Fruit fly (Drosophila melanogaster): ENCODE results near the gene Mur11Da.

DNA sequence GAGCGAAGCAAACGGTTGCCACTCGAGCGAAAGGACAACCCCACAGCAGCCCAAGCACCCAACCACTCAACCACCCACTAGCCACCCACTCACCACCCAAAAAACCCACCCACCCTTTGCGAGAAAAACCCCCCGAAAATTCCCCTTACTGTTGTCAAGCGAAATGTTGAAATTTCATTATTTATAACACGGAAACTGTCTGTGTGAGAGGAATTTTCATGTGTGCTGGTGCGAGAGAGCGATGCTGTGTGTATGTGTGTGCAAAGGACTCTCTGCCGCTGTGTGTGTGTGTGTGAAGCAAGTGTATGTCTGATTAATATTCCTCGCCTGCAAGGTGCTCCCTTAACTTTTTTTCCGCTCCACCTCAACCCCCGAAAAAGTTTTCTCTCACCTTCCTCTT, 37.9 kb upstream of the Mur11Da start:
- TF ChIP-seq psq (optimal IDR thresholded peaks at IDR 0.05), result no peak
- no peak for TF ChIP-seq pan (optimal IDR thresholded peaks at IDR 0.05)
- TF ChIP-seq EcR (GFP tag; optimal IDR thresholded peaks at IDR 0.05), result no peak
- TF ChIP-seq CG8478 (optimal IDR thresholded peaks at IDR 0.05), result no peak
- TF ChIP-seq usp (GFP tag; optimal IDR thresholded peaks at IDR 0.05), result no peak

Data from whole organism.